Fruit fly (Drosophila melanogaster) whole organism, embryonic: ENCODE data around the gene CG12081.
A peak's percentile ranks its signal among the peaks of the same experiment; 100 is the strongest.

ENCODE experiments used
- Adf1 ChIP-seq: fragments of 200-800 bp; sonication (Bioruptor generic); IDR thresholded peaks from 2 replicates; pipeline ENCODE4 v1.3.6; 2022; ENCODE audit warnings: missing biosample characterization, missing genetic modification characterization
- C15 ChIP-seq: fragments of 200-800 bp; sonication (Bioruptor generic); IDR thresholded peaks from 3 replicates; pipeline ENCODE4 v1.3.6; 2022; ENCODE audit warnings: missing biosample characterization, missing genetic modification characterization
- CG10565 ChIP-seq: fragments of 200-800 bp; sonication (Bioruptor generic); optimal IDR thresholded peaks from 3 replicates; lab custom pipeline; 2016; ENCODE audit warnings: missing biosample characterization, mild to moderate bottlenecking, missing genetic modification characterization
- CG12104 ChIP-seq: fragments of 200-800 bp; sonication (Bioruptor generic); optimal IDR thresholded peaks from 3 replicates; lab custom pipeline; 2016; ENCODE audit warnings: missing biosample characterization, missing genetic modification characterization
- CG12391 ChIP-seq: fragments of 200-800 bp; sonication (Bioruptor generic); optimal IDR thresholded peaks from 3 replicates; lab custom pipeline; 2018; ENCODE audit warnings: missing biosample characterization, mild to moderate bottlenecking, missing genetic modification characterization, moderate library complexity
- CG13624 ChIP-seq: fragments of 200-800 bp; sonication (Bioruptor generic); optimal IDR thresholded peaks from 2 replicates; lab custom pipeline; 2016; ENCODE audit warnings: missing biosample characterization, missing genetic modification characterization
- CG14441 ChIP-seq: fragments of 200-800 bp; sonication (Bioruptor generic); IDR thresholded peaks from 2 replicates; pipeline ENCODE4 v1.3.6; 2022; ENCODE audit warnings: missing biosample characterization, missing genetic modification characterization
- CG14710 ChIP-seq: fragments of 200-800 bp; sonication (Bioruptor generic); optimal IDR thresholded peaks from 3 replicates; lab custom pipeline; 2019; ENCODE audit warnings: missing biosample characterization, mild to moderate bottlenecking, missing genetic modification characterization, moderate library complexity
- CG15011 ChIP-seq: fragments of 200-800 bp; sonication (Bioruptor generic); optimal IDR thresholded peaks from 3 replicates; lab custom pipeline; 2018; ENCODE audit warnings: missing biosample characterization, mild to moderate bottlenecking, missing genetic modification characterization
- CG1647 ChIP-seq: fragments of 200-800 bp; sonication (Bioruptor generic); optimal IDR thresholded peaks from 3 replicates; lab custom pipeline; 2016; ENCODE audit warnings: missing biosample characterization, missing genetic modification characterization
- CG18476 ChIP-seq: fragments of 200-800 bp; sonication (Bioruptor generic); optimal IDR thresholded peaks from 2 replicates; lab custom pipeline; 2016; ENCODE audit warnings: missing biosample characterization, mild to moderate bottlenecking, missing genetic modification characterization
- CG2129 ChIP-seq: fragments of 200-800 bp; sonication (Bioruptor generic); IDR thresholded peaks from 2 replicates; pipeline ENCODE4 v1.3.6; 2022; ENCODE audit warnings: missing biosample characterization, missing genetic modification characterization; ENCODE audit not compliant: partially characterized antibody
- CG30020 ChIP-seq: fragments of 200-800 bp; optimal IDR thresholded peaks from 2 replicates; lab custom pipeline; 2019; ENCODE audit warnings: missing biosample characterization, mild to moderate bottlenecking, missing genetic modification characterization, moderate library complexity
- CG3281 ChIP-seq: fragments of 200-800 bp; sonication (Bioruptor generic); optimal IDR thresholded peaks from 3 replicates; lab custom pipeline; 2017; ENCODE audit warnings: missing biosample characterization, mild to moderate bottlenecking, missing genetic modification characterization
- CG33557 ChIP-seq: fragments of 200-800 bp; sonication (Bioruptor generic); optimal IDR thresholded peaks from 2 replicates; lab custom pipeline; 2019; ENCODE audit warnings: missing biosample characterization, mild to moderate bottlenecking, missing genetic modification characterization, moderate library complexity
- CG34224 ChIP-seq: fragments of 200-800 bp; sonication (Bioruptor generic); IDR thresholded peaks from 3 replicates; pipeline ENCODE4 v1.3.6; 2022; ENCODE audit warnings: missing biosample characterization, missing genetic modification characterization; ENCODE audit not compliant: partially characterized antibody
- CG4360 ChIP-seq: fragments of 200-800 bp; sonication (Bioruptor generic); IDR thresholded peaks from 2 replicates; pipeline ENCODE4 v1.3.6; 2022; ENCODE audit warnings: missing biosample characterization, missing genetic modification characterization
- CG4617 ChIP-seq: fragments of 200-800 bp; sonication (Bioruptor generic); optimal IDR thresholded peaks from 3 replicates; lab custom pipeline; 2016; ENCODE audit warnings: missing biosample characterization, missing genetic modification characterization, borderline replicate concordance
- CG4820 ChIP-seq: fragments of 200-800 bp; sonication (Bioruptor generic); optimal IDR thresholded peaks from 3 replicates; lab custom pipeline; 2016; ENCODE audit warnings: missing biosample characterization, missing genetic modification characterization
- CG4854 ChIP-seq: fragments of 200-800 bp; sonication (Bioruptor generic); optimal IDR thresholded peaks from 2 replicates; lab custom pipeline; 2016; ENCODE audit warnings: missing biosample characterization, missing genetic modification characterization, inconsistent platforms
- CG5245 ChIP-seq: fragments of 200-800 bp; sonication (Bioruptor generic); optimal IDR thresholded peaks from 3 replicates; lab custom pipeline; 2016; ENCODE audit warnings: missing biosample characterization, missing genetic modification characterization
- CG7963 ChIP-seq: fragments of 200-800 bp; sonication (Bioruptor generic); IDR thresholded peaks from 3 replicates; pipeline ENCODE4 v1.3.6; 2022; ENCODE audit warnings: missing biosample characterization, missing genetic modification characterization; ENCODE audit not compliant: partially characterized antibody
- Camta ChIP-seq: fragments of 200-800 bp; sonication (Bioruptor generic); optimal IDR thresholded peaks from 2 replicates; lab custom pipeline; 2016; ENCODE audit warnings: missing biosample characterization, missing genetic modification characterization
- Dek ChIP-seq: fragments of 200-800 bp; sonication (Bioruptor generic); optimal IDR thresholded peaks from 3 replicates; lab custom pipeline; 2019; ENCODE audit warnings: missing biosample characterization, mild to moderate bottlenecking, missing genetic modification characterization, moderate library complexity
- E2f1 ChIP-seq: fragments of 200-800 bp; sonication (Bioruptor generic); IDR thresholded peaks from 2 replicates; pipeline ENCODE4 v1.3.6; 2022; ENCODE audit warnings: missing biosample characterization, missing genetic modification characterization
- Lhr ChIP-seq: fragments of 200-800 bp; sonication (Bioruptor generic); optimal IDR thresholded peaks from 3 replicates; lab custom pipeline; 2017; ENCODE audit warnings: mild to moderate bottlenecking, missing biosample characterization, missing genetic modification reagents, missing genetic modification characterization
- Optix ChIP-seq: fragments of 200-800 bp; sonication (Bioruptor generic); IDR thresholded peaks from 3 replicates; pipeline ENCODE4 v1.3.6; 2022; ENCODE audit warnings: missing biosample characterization, missing genetic modification characterization
- Pdp1 ChIP-seq, 2 experiments: fragments of 200-800 bp; sonication (Bioruptor generic); optimal IDR thresholded peaks; 3 replicates each; lab custom pipeline; 2016; ENCODE audit warnings: missing biosample characterization in 2 of 2, missing genetic modification characterization in 2 of 2, mild to moderate bottlenecking in 1 of 2, moderate library complexity in 1 of 2
- Sry-β ChIP-seq: fragments of 200-800 bp; sonication (Bioruptor generic); optimal IDR thresholded peaks from 2 replicates; lab custom pipeline; 2018; ENCODE audit warnings: missing biosample characterization, mild to moderate bottlenecking, missing genetic modification characterization, moderate library complexity
- Sry-δ ChIP-seq: fragments of 200-800 bp; sonication (Bioruptor generic); optimal IDR thresholded peaks from 2 replicates; lab custom pipeline; 2016; ENCODE audit warnings: missing biosample characterization, missing genetic modification characterization
- Ssrp ChIP-seq: fragments of 200-800 bp; sonication (Bioruptor generic); optimal IDR thresholded peaks from 2 replicates; lab custom pipeline; 2018; ENCODE audit warnings: missing biosample characterization, mild to moderate bottlenecking, missing genetic modification characterization, moderate library complexity
- amos ChIP-seq: fragments of 200-800 bp; sonication (Bioruptor generic); IDR thresholded peaks from 2 replicates; pipeline ENCODE4 v1.3.6; 2022; ENCODE audit warnings: missing biosample characterization, missing genetic modification characterization; ENCODE audit not compliant: partially characterized antibody
- cad ChIP-seq: fragments of >200 bp; optimal IDR thresholded peaks from 2 replicates; lab custom pipeline; 2017; ENCODE audit warnings: missing biosample characterization, missing genetic modification characterization
- corto ChIP-seq: fragments of 200-800 bp; sonication (Bioruptor generic); optimal IDR thresholded peaks from 2 replicates; lab custom pipeline; 2016; ENCODE audit warnings: missing biosample characterization, mild to moderate bottlenecking, missing genetic modification characterization, moderate library complexity
- dan ChIP-seq: fragments of 200-800 bp; sonication (Bioruptor generic); IDR thresholded peaks from 2 replicates; pipeline ENCODE4 v1.3.6; 2022; ENCODE audit warnings: missing biosample characterization, missing genetic modification characterization
- dati ChIP-seq: fragments of 200-800 bp; sonication (Bioruptor generic); IDR thresholded peaks from 2 replicates; pipeline ENCODE4 v1.3.6; 2022; ENCODE audit warnings: missing biosample characterization, missing genetic modification characterization
- dm ChIP-seq: fragments of 200-800 bp; sonication (Bioruptor generic); optimal IDR thresholded peaks from 3 replicates; lab custom pipeline; 2016; ENCODE audit warnings: missing biosample characterization, missing genetic modification characterization
- fd3F ChIP-seq: fragments of 200-800 bp; sonication (Bioruptor generic); optimal IDR thresholded peaks from 2 replicates; lab custom pipeline; 2018; ENCODE audit warnings: missing biosample characterization, mild to moderate bottlenecking, missing genetic modification characterization, moderate library complexity
- gce ChIP-seq: fragments of 200-800 bp; sonication (Bioruptor generic); IDR thresholded peaks from 3 replicates; pipeline ENCODE4 v1.3.6; 2022; ENCODE audit warnings: missing biosample characterization, missing genetic modification characterization
- maf-S ChIP-seq: fragments of 200-800 bp; sonication (Bioruptor generic); optimal IDR thresholded peaks from 2 replicates; lab custom pipeline; 2016; ENCODE audit warnings: missing biosample characterization, missing genetic modification characterization
- mam ChIP-seq: fragments of 200-800 bp; sonication (Bioruptor generic); optimal IDR thresholded peaks from 3 replicates; lab custom pipeline; 2016; ENCODE audit warnings: missing biosample characterization, missing genetic modification characterization
- nerfin-1 ChIP-seq: fragments of 200-800 bp; sonication (Bioruptor generic); optimal IDR thresholded peaks from 3 replicates; lab custom pipeline; 2019; ENCODE audit warnings: missing biosample characterization, mild to moderate bottlenecking, missing genetic modification characterization, moderate library complexity
- sd ChIP-seq: fragments of 200-800 bp; sonication (Bioruptor generic); optimal IDR thresholded peaks from 3 replicates; lab custom pipeline; 2018; ENCODE audit warnings: missing biosample characterization, mild to moderate bottlenecking, missing genetic modification characterization, moderate library complexity
- sens-2 ChIP-seq: fragments of 200-800 bp; sonication (Bioruptor generic); IDR thresholded peaks from 2 replicates; pipeline ENCODE4 v1.3.6; 2022; ENCODE audit warnings: missing biosample characterization, missing genetic modification characterization
- sisA ChIP-seq: fragments of 200-800 bp; sonication (Bioruptor generic); IDR thresholded peaks from 2 replicates; pipeline ENCODE4 v1.3.6; 2022; ENCODE audit warnings: missing biosample characterization, missing genetic modification characterization
- tap ChIP-seq: fragments of 200-800 bp; optimal IDR thresholded peaks from 3 replicates; lab custom pipeline; 2019; ENCODE audit warnings: missing biosample characterization, mild to moderate bottlenecking, missing genetic modification characterization, moderate library complexity
- tll ChIP-seq, 2 experiments: fragments of 200-800 bp in 1 of 2; fragments of >200 bp in 1 of 2; sonication (Bioruptor generic) in 1 of 2; optimal IDR thresholded peaks; 2 replicates each; lab custom pipeline; 2017 to 2019; ENCODE audit warnings: missing biosample characterization in 2 of 2, missing genetic modification characterization in 2 of 2, mild to moderate bottlenecking in 1 of 2, moderate library complexity in 1 of 2
- twi ChIP-seq: fragments of 200-800 bp; optimal IDR thresholded peaks from 2 replicates; lab custom pipeline; 2019; ENCODE audit warnings: missing biosample characterization, mild to moderate bottlenecking, missing genetic modification characterization, moderate library complexity
- yki ChIP-seq: fragments of >200 bp; optimal IDR thresholded peaks from 3 replicates; lab custom pipeline; 2018
- z ChIP-seq: fragments of 200-800 bp; sonication (Bioruptor generic); IDR thresholded peaks from 3 replicates; pipeline ENCODE4 v1.3.6; 2022; ENCODE audit warnings: missing biosample characterization, missing genetic modification characterization
- zfh2 ChIP-seq: fragments of 200-800 bp; sonication (Bioruptor generic); optimal IDR thresholded peaks from 2 replicates; lab custom pipeline; 2016; ENCODE audit warnings: missing biosample characterization, missing genetic modification characterization

Gene CG12081

dm6 chrX:8558762-8559172, 29.8 kb upstream of the CG12081 start, which contains the start of gene IntS4 (continued):
- TF ChIP-seq nerfin-1 (tag; lab: Kevin White, UChicago) = peak; percentile 57
- peak; percentile 74 for TF ChIP-seq CG14710 (tag; lab: Kevin White, UChicago)
- TF ChIP-seq CG18476 (GFP tag; lab: Kevin White, UChicago) = peak; percentile 44
- TF ChIP-seq CG12104 (GFP tag; lab: Kevin White, UChicago) = peak; percentile 26
- TF ChIP-seq zfh2 = peak; percentile 63
- TF ChIP-seq CG4854 (GFP tag; lab: Kevin White, UChicago) = peak; percentile 39
- peak; percentile 47 for TF ChIP-seq twi (tag; lab: Kevin White, UChicago)
- no peak for TF ChIP-seq gce (GFP tag; lab: Robert Waterston, UW)
- TF ChIP-seq tll (GFP tag; optimal IDR thresholded peaks at IDR 0.05; lab: Kevin White, UChicago) = no peak
- peak; percentile 60 for TF ChIP-seq corto (GFP tag; lab: Kevin White, UChicago)
- TF ChIP-seq CG4617 (GFP tag; lab: Kevin White, UChicago) = peak; percentile 51
- TF ChIP-seq yki (lab: Kevin White, UChicago) = no peak
- peak; percentile 4 for TF ChIP-seq CG5245 (GFP tag; lab: Kevin White, UChicago)
- no peak for TF ChIP-seq z (GFP tag; lab: Robert Waterston, UW)
- TF ChIP-seq CG34224 = peak; percentile 90
- no peak for TF ChIP-seq Optix
- TF ChIP-seq CG13624 (GFP tag; lab: Kevin White, UChicago) = peak; percentile 33
- no peak for TF ChIP-seq C15 (GFP tag; lab: Robert Waterston, UW)
- TF ChIP-seq Lhr (GFP tag; lab: Kevin White, UChicago) = peak; percentile 56
- peak; percentile 63 for TF ChIP-seq CG30020 (tag; lab: Kevin White, UChicago)
- peak; percentile 37 for TF ChIP-seq CG4820 (GFP tag; lab: Kevin White, UChicago)
- TF ChIP-seq sens-2 (GFP tag; lab: Robert Waterston, UW) = no peak
- peak; percentile 88 for TF ChIP-seq amos (GFP tag; lab: Robert Waterston, UW)
- TF ChIP-seq CG12391 (tag; lab: Kevin White, UChicago) = peak; percentile 75
- peak; percentile 69 for TF ChIP-seq Sry-β (GFP tag; lab: Kevin White, UChicago)
- peak; percentile 22; the same call in 1 of the 2 replicates for TF ChIP-seq Adf1 (GFP tag; lab: Robert Waterston, UW)
- peak; percentile 7 for TF ChIP-seq dm (GFP tag; lab: Kevin White, UChicago)
- no peak for TF ChIP-seq dan (GFP tag; lab: Robert Waterston, UW)
- peak; percentile 77 for TF ChIP-seq CG7963 (GFP tag; lab: Robert Waterston, UW)
- peak; percentile 54 for TF ChIP-seq CG33557
- TF ChIP-seq E2f1 (GFP tag; lab: Robert Waterston, UW) = peak; percentile 64
- peak; percentile 22 for TF ChIP-seq Camta (GFP tag; lab: Kevin White, UChicago)
- peak; percentile 3 for TF ChIP-seq CG1647
- TF ChIP-seq CG4360 = 0 out of 2 replicates have a peak, but pooled peaks have one; percentile 6
- TF ChIP-seq Dek (tag; lab: Kevin White, UChicago) = peak; percentile 61
- no peak for TF ChIP-seq sd (tag; lab: Kevin White, UChicago)
- TF ChIP-seq fd3F (GFP tag; lab: Kevin White, UChicago) = peak; percentile 47
- TF ChIP-seq dati (GFP tag; lab: Robert Waterston, UW) = no peak
- peak; percentile 1 for TF ChIP-seq maf-S (GFP tag; lab: Kevin White, UChicago)
- peak; percentile 58 for TF ChIP-seq CG3281 (GFP tag; lab: Kevin White, UChicago)
- TF ChIP-seq CG10565 (GFP tag; lab: Kevin White, UChicago) = no peak
- TF ChIP-seq mam (GFP tag; lab: Kevin White, UChicago) = peak; percentile 61
- peak; percentile 39; the same call in 1 of the 2 replicates for TF ChIP-seq sisA
- peak; percentile 68 for TF ChIP-seq CG14441 (GFP tag; lab: Robert Waterston, UW)
- TF ChIP-seq Ssrp (tag; lab: Kevin White, UChicago) = peak; percentile 56
- TF ChIP-seq Sry-δ (GFP tag; lab: Kevin White, UChicago) = peak; percentile 87
- TF ChIP-seq CG2129 (GFP tag; lab: Robert Waterston, UW) = peak; percentile 89
- TF ChIP-seq Pdp1 (GFP tag; optimal IDR thresholded peaks at IDR 0.05; lab: Kevin White, UChicago) = peak in 1 of 2 experiments; percentile 56
- no peak for TF ChIP-seq cad (GFP tag; lab: Kevin White, UChicago)
- TF ChIP-seq tap (tag; lab: Kevin White, UChicago) = no peak
- peak; percentile 24 for TF ChIP-seq CG15011 (GFP tag; lab: Kevin White, UChicago)
